Fruit fly (Drosophila melanogaster) S2 (cell line): ENCODE results near the gene Pi3K68D.

Experiments
- CG8478 ChIP-seq: fragments of >200 bp; optimal IDR thresholded peaks from 2 replicates; lab custom pipeline; 2018
- CTCF ChIP-seq, 2 experiments: fragments of >200 bp; optimal IDR thresholded peaks; 2 replicates each; lab custom pipeline; 2018

- TF ChIP-seq CG8478 (lab: Kevin White, UChicago) = no peak
- no peak for TF ChIP-seq CTCF (optimal IDR thresholded peaks at IDR 0.05; lab: Kevin White, UChicago)
Observed at dm6 chr3L:11766563-11766962, 23.2 kb downstream of the Pi3K68D start.
